Worm (Caenorhabditis elegans) whole organism, late embryonic: Measurements from ENCODE around the gene gnrr-3.
A peak's percentile ranks its signal among the peaks of the same experiment; 100 is the strongest.

Experiments used
- C08G9.2 ChIP-seq: sonication (generic microtip); optimal IDR thresholded peaks from 2 replicates; lab custom pipeline; 2016; ENCODE audit warnings: mild to moderate bottlenecking, missing genetic modification characterization, moderate library complexity, missing compliant biosample characterization
- F13H6.1 ChIP-seq: sonication (generic microtip); optimal IDR thresholded peaks from 2 replicates; lab custom pipeline; 2016; ENCODE audit warnings: missing genetic modification characterization, missing compliant biosample characterization
- K02D7.2 ChIP-seq: sonication (generic microtip); optimal IDR thresholded peaks from 2 replicates; lab custom pipeline; 2017; ENCODE audit warnings: mild to moderate bottlenecking, missing genetic modification characterization, missing compliant biosample characterization
- K09A11.1 ChIP-seq: sonication (generic microtip); optimal IDR thresholded peaks from 2 replicates; lab custom pipeline; 2017; ENCODE audit warnings: antibody characterized with exemption, mild to moderate bottlenecking, missing genetic modification characterization, missing compliant biosample characterization; ENCODE audit not compliant: insufficient read depth
- ama-1 ChIP-seq: fragments of 150-350 bp; optimal IDR thresholded peaks from 2 replicates; lab custom pipeline; 2014
- ceh-14 ChIP-seq: sonication (generic microtip); optimal IDR thresholded peaks from 2 replicates; lab custom pipeline; 2016; ENCODE audit warnings: missing genotype, missing genetic modification characterization, missing compliant biosample characterization
- ceh-18 ChIP-seq: sonication (generic microtip); optimal IDR thresholded peaks from 2 replicates; lab custom pipeline; 2016; ENCODE audit warnings: missing genetic modification characterization, missing compliant biosample characterization
- ceh-2 ChIP-seq: sonication (generic microtip); optimal IDR thresholded peaks from 2 replicates; lab custom pipeline; 2016; ENCODE audit warnings: missing genotype, missing genetic modification characterization, missing compliant biosample characterization
- ceh-22 ChIP-seq: sonication (generic microtip); optimal IDR thresholded peaks from 2 replicates; lab custom pipeline; 2017; ENCODE audit warnings: missing biosample characterization, missing genetic modification characterization
- ceh-30 ChIP-seq: fragments of 150-350 bp; optimal IDR thresholded peaks from 2 replicates; lab custom pipeline; 2014; ENCODE audit warnings: missing biosample characterization, missing genetic modification characterization
- ceh-34 ChIP-seq: sonication (generic microtip); optimal IDR thresholded peaks from 2 replicates; lab custom pipeline; 2016; ENCODE audit warnings: mild to moderate bottlenecking, missing genetic modification characterization, missing compliant biosample characterization
- ceh-45 ChIP-seq: fragments of 200-800 bp; sonication (Bioruptor generic); IDR thresholded peaks from 2 replicates; pipeline ENCODE4 v1.3.6; 2022; ENCODE audit warnings: missing genetic modification reagents, missing genetic modification characterization, missing compliant biosample characterization
- ceh-48 ChIP-seq: sonication (generic microtip); optimal IDR thresholded peaks from 2 replicates; lab custom pipeline; 2016; ENCODE audit warnings: missing genetic modification characterization, inconsistent platforms, missing compliant biosample characterization
- ceh-6 ChIP-seq: fragments of 200-800 bp; sonication (Bioruptor generic); optimal IDR thresholded peaks from 2 replicates; lab custom pipeline; 2018; ENCODE audit warnings: mild to moderate bottlenecking, missing genetic modification characterization, missing compliant biosample characterization
- che-1 ChIP-seq: sonication (generic microtip); optimal IDR thresholded peaks from 2 replicates; lab custom pipeline; 2016; ENCODE audit warnings: mild to moderate bottlenecking, missing genetic modification characterization, missing compliant biosample characterization
- dve-1 ChIP-seq: sonication (generic microtip); optimal IDR thresholded peaks from 2 replicates; lab custom pipeline; 2017; ENCODE audit warnings: antibody characterized with exemption, mild to moderate bottlenecking, missing genetic modification characterization, missing compliant biosample characterization
- elt-2 ChIP-seq: sonication (generic microtip); optimal IDR thresholded peaks from 2 replicates; lab custom pipeline; 2016; ENCODE audit warnings: missing genetic modification reagents, missing genetic modification characterization, missing compliant biosample characterization
- elt-4 ChIP-seq: sonication (generic microtip); optimal IDR thresholded peaks from 2 replicates; lab custom pipeline; 2016; ENCODE audit warnings: missing genetic modification characterization, missing compliant biosample characterization
- ets-4 ChIP-seq: sonication (generic microtip); optimal IDR thresholded peaks from 2 replicates; lab custom pipeline; 2016; ENCODE audit warnings: missing genetic modification characterization, missing compliant biosample characterization
- eyg-1 ChIP-seq: sonication (generic microtip); optimal IDR thresholded peaks from 2 replicates; lab custom pipeline; 2016; ENCODE audit warnings: missing genotype, missing genetic modification characterization, missing compliant biosample characterization
- fax-1 ChIP-seq: sonication (generic microtip); optimal IDR thresholded peaks from 2 replicates; lab custom pipeline; 2016; ENCODE audit warnings: missing genotype, missing genetic modification characterization, missing compliant biosample characterization
- fkh-10 ChIP-seq: fragments of 150-350 bp; optimal IDR thresholded peaks from 2 replicates; lab custom pipeline; 2014; ENCODE audit warnings: missing biosample characterization, missing genetic modification reagents, missing genetic modification characterization
- gmeb-2 ChIP-seq: sonication (generic microtip); optimal IDR thresholded peaks from 2 replicates; lab custom pipeline; 2016; ENCODE audit warnings: missing genetic modification characterization, inconsistent platforms, missing compliant biosample characterization
- hlh-13 ChIP-seq: fragments of 200-800 bp; sonication (Bioruptor generic); optimal IDR thresholded peaks from 2 replicates; lab custom pipeline; 2018; ENCODE audit warnings: mild to moderate bottlenecking, missing genetic modification characterization, missing compliant biosample characterization
- hlh-15 ChIP-seq: sonication (generic microtip); optimal IDR thresholded peaks from 2 replicates; lab custom pipeline; 2016; ENCODE audit warnings: missing genetic modification characterization, missing compliant biosample characterization
- hlh-30 ChIP-seq: sonication (generic microtip); optimal IDR thresholded peaks from 2 replicates; lab custom pipeline; 2017; ENCODE audit warnings: antibody characterized with exemption, missing genetic modification characterization, missing compliant biosample characterization; ENCODE audit not compliant: insufficient read depth
- hlh-6 ChIP-seq: sonication (generic microtip); optimal IDR thresholded peaks from 2 replicates; lab custom pipeline; 2016; ENCODE audit warnings: missing genotype, missing genetic modification characterization, missing compliant biosample characterization
- hlh-8 ChIP-seq: sonication (generic microtip); optimal IDR thresholded peaks from 2 replicates; lab custom pipeline; 2016; ENCODE audit warnings: missing genotype, missing genetic modification characterization, missing compliant biosample characterization
- lim-6 ChIP-seq: sonication (generic microtip); optimal IDR thresholded peaks from 2 replicates; lab custom pipeline; 2016; ENCODE audit warnings: missing genetic modification characterization, missing compliant biosample characterization
- madf-2 ChIP-seq: sonication (generic microtip); optimal IDR thresholded peaks from 2 replicates; lab custom pipeline; 2017; ENCODE audit warnings: missing genetic modification characterization, missing compliant biosample characterization
- nhr-11 ChIP-seq: fragments of 150-350 bp; optimal IDR thresholded peaks from 2 replicates; lab custom pipeline; 2014; ENCODE audit warnings: missing biosample characterization, missing genetic modification characterization
- odd-2 ChIP-seq: sonication (generic microtip); optimal IDR thresholded peaks from 2 replicates; lab custom pipeline; 2017; ENCODE audit warnings: antibody characterized with exemption, mild to moderate bottlenecking, missing genetic modification characterization, missing compliant biosample characterization
- pag-3 ChIP-seq: sonication (generic microtip); optimal IDR thresholded peaks from 2 replicates; lab custom pipeline; 2016; ENCODE audit warnings: missing compliant biosample characterization, missing genetic modification characterization, borderline replicate concordance
- pat-9 ChIP-seq: fragments of 200-800 bp; sonication (Bioruptor generic); optimal IDR thresholded peaks from 2 replicates; lab custom pipeline; 2018; ENCODE audit warnings: mild to moderate bottlenecking, missing genetic modification characterization, moderate library complexity, missing compliant biosample characterization
- pax-1 ChIP-seq: fragments of 150-350 bp; optimal IDR thresholded peaks from 2 replicates; lab custom pipeline; 2014; ENCODE audit warnings: missing biosample characterization, missing genetic modification characterization
- pha-4 ChIP-seq: fragments of 150-350 bp; optimal IDR thresholded peaks from 2 replicates; lab custom pipeline; 2018; ENCODE audit warnings: missing biosample characterization, missing genetic modification reagents, missing genetic modification characterization
- pqm-1 ChIP-seq: sonication (generic microtip); optimal IDR thresholded peaks from 2 replicates; lab custom pipeline; 2016; ENCODE audit warnings: missing genetic modification characterization, missing compliant biosample characterization
- pros-1 ChIP-seq: fragments of 150-350 bp; optimal IDR thresholded peaks from 2 replicates; lab custom pipeline; 2014; ENCODE audit warnings: missing biosample characterization, missing genetic modification reagents, missing genetic modification characterization
- rnt-1 ChIP-seq: sonication (generic microtip); optimal IDR thresholded peaks from 2 replicates; lab custom pipeline; 2016; ENCODE audit warnings: missing genetic modification characterization, missing compliant biosample characterization
- sdc-2 ChIP-seq: sonication (generic microtip); optimal IDR thresholded peaks from 2 replicates; lab custom pipeline; 2016; ENCODE audit warnings: missing genotype, missing genetic modification characterization, missing compliant biosample characterization
- syd-9 ChIP-seq: sonication (generic microtip); optimal IDR thresholded peaks from 2 replicates; lab custom pipeline; 2016; ENCODE audit warnings: mild to moderate bottlenecking, missing genetic modification characterization, moderate library complexity, missing compliant biosample characterization
- tbx-2 ChIP-seq: sonication (generic microtip); optimal IDR thresholded peaks from 2 replicates; lab custom pipeline; 2016; ENCODE audit warnings: missing genetic modification characterization, missing compliant biosample characterization
- tbx-7 ChIP-seq: sonication (generic microtip); optimal IDR thresholded peaks from 2 replicates; lab custom pipeline; 2016; ENCODE audit warnings: missing genotype, missing genetic modification characterization, missing compliant biosample characterization
- unc-3 ChIP-seq, 2 experiments: fragments of 200-800 bp in 1 of 2; sonication (Bioruptor generic) in 1 of 2; sonication (generic microtip) in 1 of 2; conservative IDR thresholded peaks in 1 of 2; optimal IDR thresholded peaks in 1 of 2; 2 replicates each; pipeline versions ENCODE4 v1.3.6 to Lab custom; 2016 to 2022; ENCODE audit warnings: missing compliant biosample characterization in 2 of 2, missing genetic modification characterization in 2 of 2, missing genetic modification reagents in 1 of 2
- unc-42 ChIP-seq: sonication (generic microtip); optimal IDR thresholded peaks from 2 replicates; lab custom pipeline; 2016; ENCODE audit warnings: missing genotype, missing genetic modification characterization, missing compliant biosample characterization
- unc-55 ChIP-seq: sonication (generic microtip); optimal IDR thresholded peaks from 2 replicates; lab custom pipeline; 2017; ENCODE audit warnings: missing biosample characterization, missing genetic modification reagents, missing genetic modification characterization
- unc-86 ChIP-seq: sonication (generic microtip); optimal IDR thresholded peaks from 2 replicates; lab custom pipeline; 2016; ENCODE audit warnings: missing genetic modification characterization, missing compliant biosample characterization
- zip-5 ChIP-seq: sonication (generic microtip); optimal IDR thresholded peaks from 2 replicates; lab custom pipeline; 2016; ENCODE audit warnings: missing genetic modification characterization, missing compliant biosample characterization

Gene gnrr-3

ce11 chrX:10049160-10049559 lies at the start of gene gnrr-3:
gnrr-3 (plus strand) TSS chrX:10049460.
- no peak for TF ChIP-seq unc-55 (GFP tag; lab: Kevin White, UChicago)
- no peak for TF ChIP-seq pax-1
- TF ChIP-seq unc-42 (tag; lab: Kevin White, UChicago), result no peak
- no peak for TF ChIP-seq ceh-2 (tag; lab: Kevin White, UChicago)
- no peak for TF ChIP-seq fkh-10 (GFP tag; lab: Kevin White, UChicago)
- no peak for TF ChIP-seq pag-3 (tag; lab: Kevin White, UChicago)
- TF ChIP-seq pha-4 (tag; lab: Kevin White, UChicago), result no peak
- no peak for TF ChIP-seq hlh-30 (tag; lab: Kevin White, UChicago)
- no peak for TF ChIP-seq syd-9 (tag; lab: Kevin White, UChicago)
- no peak for TF ChIP-seq tbx-2
- TF ChIP-seq sdc-2 (tag; lab: Kevin White, UChicago), result no peak
- TF ChIP-seq madf-2, result no peak
- no peak for TF ChIP-seq K09A11.1 (tag; lab: Kevin White, UChicago)
- TF ChIP-seq ceh-18 (tag; lab: Kevin White, UChicago), result no peak
- no peak for TF ChIP-seq ets-4 (tag; lab: Kevin White, UChicago)
- TF ChIP-seq lim-6, result no peak
- no peak for TF ChIP-seq ceh-48
- TF ChIP-seq hlh-13, result no peak
- TF ChIP-seq, all 69 proteins: peak for 0

DNA sequence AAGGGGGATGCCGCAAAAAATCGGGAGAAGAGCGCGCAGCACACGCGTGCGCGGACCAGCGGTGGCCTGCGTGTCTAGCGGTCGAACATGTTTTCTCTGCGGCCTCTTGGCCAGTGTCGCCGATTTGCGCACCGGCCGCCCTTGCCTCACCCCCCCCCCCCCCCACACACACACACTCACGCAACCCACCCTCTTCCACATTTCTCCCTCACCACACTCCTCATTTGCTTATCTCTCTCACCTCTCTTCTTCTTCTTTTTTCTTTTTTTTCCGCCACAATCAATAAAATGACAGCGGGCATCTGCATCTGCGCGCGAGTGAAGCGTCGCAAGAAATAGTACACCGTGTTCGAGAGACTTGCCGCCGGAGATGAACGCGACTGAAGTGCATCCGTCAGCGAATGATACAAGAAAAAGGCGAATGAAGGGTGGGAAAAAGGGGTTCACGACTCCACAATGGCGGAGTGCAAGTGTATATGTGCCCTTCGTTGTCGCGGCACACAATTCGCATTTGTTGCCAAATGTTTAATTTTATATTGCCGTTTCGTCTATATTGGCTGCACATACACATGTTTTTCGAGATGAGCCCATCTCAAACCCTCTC lies 49.6 kb upstream of the gnrr-3 start:
- TF ChIP-seq ama-1 (no peak), ceh-34 (tag; lab: Kevin White, UChicago) (peak; percentile 72), ceh-30 (peak; percentile 56), unc-3 (GFP tag; conservative IDR thresholded peaks at IDR 0.05; lab: Robert Waterston, UW) (0 out of 2 replicates have a peak, but pooled peaks have one; percentile 7), unc-3 (tag; optimal IDR thresholded peaks at IDR 0.05; lab: Kevin White, UChicago) (no peak), pha-4 (tag; lab: Kevin White, UChicago) (no peak), elt-4 (tag; lab: Kevin White, UChicago) (no peak), lim-6 (no peak), C08G9.2 (tag; lab: Kevin White, UChicago) (no peak), fkh-10 (GFP tag; lab: Kevin White, UChicago) (no peak), unc-86 (tag; lab: Kevin White, UChicago) (peak; percentile 53), tbx-2 (peak; percentile 34), unc-55 (GFP tag; lab: Kevin White, UChicago) (peak; percentile 63), tbx-7 (no peak), fax-1 (tag; lab: Kevin White, UChicago) (no peak), ceh-2 (tag; lab: Kevin White, UChicago) (no peak), elt-2 (tag; lab: Kevin White, UChicago) (peak; percentile 71), odd-2 (tag; lab: Kevin White, UChicago) (no peak), syd-9 (tag; lab: Kevin White, UChicago) (no peak), pros-1 (peak; percentile 51), ets-4 (tag; lab: Kevin White, UChicago) (no peak), che-1 (tag; lab: Kevin White, UChicago) (peak; percentile 43), K09A11.1 (tag; lab: Kevin White, UChicago) (peak; percentile 29), K02D7.2 (tag; lab: Kevin White, UChicago) (no peak), hlh-8 (peak; percentile 26), ceh-45 (GFP tag; lab: Robert Waterston, UW) (no peak), F13H6.1 (tag; lab: Kevin White, UChicago) (peak; percentile 27), gmeb-2 (tag; lab: Kevin White, UChicago) (no peak), pag-3 (tag; lab: Kevin White, UChicago) (no peak), pax-1 (peak; percentile 1), dve-1 (tag; lab: Kevin White, UChicago) (no peak), zip-5 (tag; lab: Kevin White, UChicago) (no peak), hlh-6 (tag; lab: Kevin White, UChicago) (no peak), pqm-1 (tag; lab: Kevin White, UChicago) (no peak), hlh-15 (tag; lab: Kevin White, UChicago) (no peak), hlh-30 (tag; lab: Kevin White, UChicago) (peak; percentile 54), ceh-14 (tag; lab: Kevin White, UChicago) (no peak), eyg-1 (tag; lab: Kevin White, UChicago) (no peak), hlh-13 (no peak), rnt-1 (no peak), pat-9 (tag; lab: Kevin White, UChicago) (peak; percentile 11), nhr-11 (tag; lab: Kevin White, UChicago) (no peak), ceh-6 (GFP tag; lab: Kevin White, UChicago) (peak; percentile 26), unc-42 (tag; lab: Kevin White, UChicago) (peak; percentile 19), ceh-22 (tag; lab: Kevin White, UChicago) (no peak)
